Fruit fly (Drosophila melanogaster): Measurements from ENCODE around the gene CG32983.
A peak's percentile ranks its signal among the peaks of the same experiment; 100 is the strongest.

The CG32983 gene

DNA sequence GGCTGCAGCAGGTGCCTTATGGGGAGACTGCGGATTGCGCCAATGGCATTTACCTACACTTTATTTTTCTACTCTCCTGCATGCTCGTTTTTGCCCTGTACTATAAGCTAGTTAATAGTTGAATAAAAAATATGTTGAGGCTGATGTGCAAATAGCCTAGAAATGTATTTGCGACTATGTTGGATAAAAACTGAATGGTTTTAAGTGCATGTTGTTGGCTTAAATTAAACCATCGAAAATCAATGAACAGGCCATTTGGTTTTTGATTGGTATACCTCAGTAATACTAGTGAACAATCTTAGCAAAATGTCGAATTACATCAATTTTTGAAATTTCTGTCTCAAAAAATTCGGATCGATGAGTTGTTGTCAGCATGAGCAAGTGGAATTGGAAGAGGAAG lies at the start of gene CG32983:
CG32983 (plus strand) TSS at position 301 of the 400 bp plus-strand sequence.
- TF ChIP-seq toe (GFP tag; optimal IDR thresholded peaks at IDR 0.05) (no peak), CG11617 (GFP tag; optimal IDR thresholded peaks at IDR 0.05) (no peak), Crg-1 (GFP tag; optimal IDR thresholded peaks at IDR 0.05) (no peak), cic (GFP tag; optimal IDR thresholded peaks at IDR 0.05) (no peak), bab1 (GFP tag; optimal IDR thresholded peaks at IDR 0.05) (no peak), Mnt (GFP tag; optimal IDR thresholded peaks at IDR 0.05) (no peak), CG5204 (GFP tag; optimal IDR thresholded peaks at IDR 0.05) (no peak), CG12768 (GFP tag; optimal IDR thresholded peaks at IDR 0.05) (no peak), tj (GFP tag; optimal IDR thresholded peaks at IDR 0.05) (no peak), CG1620 (GFP tag; optimal IDR thresholded peaks at IDR 0.05) (no peak), CG33017 (tag; optimal IDR thresholded peaks at IDR 0.05) (no peak), ovo (GFP tag; optimal IDR thresholded peaks at IDR 0.05) (no peak)

dm6 chr2L:8817343-8817742 lies 48.3 kb upstream of the CG32983 start:
- TF ChIP-seq Hr96 (GFP tag; optimal IDR thresholded peaks at IDR 0.05) (no peak), CG14711 (tag; optimal IDR thresholded peaks at IDR 0.05) (no peak), kay (GFP tag; ENCODE audit: borderline replicate concordance) (no peak), CG7045 (GFP tag; optimal IDR thresholded peaks at IDR 0.05) (no peak), CG7101 (tag; optimal IDR thresholded peaks at IDR 0.05) (no peak), Clk (GFP tag; optimal IDR thresholded peaks at IDR 0.05) (no peak), toe (GFP tag; optimal IDR thresholded peaks at IDR 0.05) (no peak), ovo (GFP tag; optimal IDR thresholded peaks at IDR 0.05) (no peak), CG1620 (GFP tag; optimal IDR thresholded peaks at IDR 0.05) (no peak)

DNA sequence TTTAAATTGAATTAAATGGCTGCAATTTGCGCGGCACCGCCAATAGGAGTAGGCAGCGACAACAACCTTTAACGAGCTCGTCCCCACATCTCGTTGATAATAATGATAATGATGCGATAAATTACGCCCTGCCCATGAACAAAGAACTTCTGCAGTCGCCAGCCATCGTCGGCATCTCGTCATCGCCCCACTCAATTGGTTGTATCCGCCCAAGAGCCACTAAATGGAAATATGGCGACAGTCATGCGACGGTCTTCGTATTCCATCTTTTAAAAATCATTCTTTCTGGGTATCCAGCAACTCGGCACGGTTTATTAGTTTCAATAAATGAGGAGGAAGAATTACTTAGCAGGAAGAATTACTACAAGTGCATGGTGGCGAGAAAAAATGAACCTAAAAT lies 45.1 kb upstream of the CG32983 start:
- TF ChIP-seq CG5204 (GFP tag; optimal IDR thresholded peaks at IDR 0.05) (no peak), CG1620 (GFP tag; optimal IDR thresholded peaks at IDR 0.05) (no peak), CG14711 (tag; optimal IDR thresholded peaks at IDR 0.05) (no peak), ovo (GFP tag; optimal IDR thresholded peaks at IDR 0.05) (no peak), kay (GFP tag; ENCODE audit: borderline replicate concordance) (no peak), tj (GFP tag; optimal IDR thresholded peaks at IDR 0.05) (no peak), CG11617 (GFP tag; optimal IDR thresholded peaks at IDR 0.05) (no peak), CG33017 (tag; optimal IDR thresholded peaks at IDR 0.05) (no peak), Hr96 (GFP tag; optimal IDR thresholded peaks at IDR 0.05) (no peak)

DNA sequence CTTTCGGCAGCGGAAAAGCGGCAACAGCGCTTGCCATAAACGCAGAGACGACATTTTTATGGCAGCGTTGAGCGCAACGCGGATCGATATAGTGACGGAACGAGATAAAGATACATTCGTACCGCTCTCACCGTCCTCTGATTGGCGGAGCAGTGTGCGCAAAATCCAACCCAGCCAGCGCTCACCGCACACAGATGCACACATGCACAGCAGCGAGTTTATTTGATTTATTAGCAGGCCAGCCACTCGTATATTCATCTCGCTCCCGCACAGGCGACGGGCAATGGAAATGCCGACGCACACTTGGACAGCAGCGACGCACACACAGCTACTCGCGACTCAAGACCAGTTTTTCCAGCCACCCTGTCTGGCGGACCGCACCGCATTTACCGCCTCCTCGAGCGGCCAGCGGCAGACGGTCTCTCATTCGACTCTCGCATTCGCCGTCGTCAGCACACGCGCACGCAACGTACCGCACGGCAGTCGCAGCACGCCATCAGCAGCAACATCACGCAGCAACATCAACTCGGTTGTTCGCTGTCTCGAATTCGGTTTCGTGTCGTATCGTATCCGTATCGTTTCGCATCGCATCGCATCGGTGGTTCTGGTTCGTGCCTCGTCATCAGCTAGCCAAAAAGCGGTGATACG lies 40.3 kb upstream of the CG32983 start, which contains the start of gene SoxN:
SoxN (plus strand) TSS at position 424 of the 648 bp plus-strand sequence.
- TF ChIP-seq bab1 (GFP tag; optimal IDR thresholded peaks at IDR 0.05) (no peak), pad (GFP tag; optimal IDR thresholded peaks at IDR 0.05) (peak; percentile 11)

DNA sequence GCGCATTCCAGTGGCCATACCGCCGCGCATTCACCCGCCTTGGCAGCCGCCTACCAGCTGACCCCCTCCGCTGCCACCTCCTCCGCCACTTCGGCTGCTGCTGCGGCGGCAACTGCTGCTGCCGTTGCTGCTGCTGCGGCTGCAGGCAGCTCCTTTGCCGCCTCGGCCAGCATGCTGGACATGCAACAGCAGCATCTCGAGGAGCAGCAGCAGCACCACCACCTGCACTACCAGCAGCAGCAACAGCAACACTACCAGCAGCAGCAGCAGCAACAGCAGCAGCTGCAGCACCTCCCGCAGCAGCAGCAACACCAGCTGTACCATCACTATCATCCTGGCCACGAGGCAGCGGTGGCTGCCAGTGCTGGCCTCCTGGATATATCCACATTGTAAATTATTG lies 37.3 kb upstream of the CG32983 start:
- no peak for TF ChIP-seq Hr96 (GFP tag; optimal IDR thresholded peaks at IDR 0.05)
- no peak for TF ChIP-seq tj (GFP tag; optimal IDR thresholded peaks at IDR 0.05)
- TF ChIP-seq CG14711 (tag; optimal IDR thresholded peaks at IDR 0.05), result no peak
- no peak for TF ChIP-seq CG11617 (GFP tag; optimal IDR thresholded peaks at IDR 0.05)
- TF ChIP-seq CG5204 (GFP tag; optimal IDR thresholded peaks at IDR 0.05), result no peak
- TF ChIP-seq CG7045 (GFP tag; optimal IDR thresholded peaks at IDR 0.05), result no peak
- TF ChIP-seq CG7101 (tag; optimal IDR thresholded peaks at IDR 0.05), result no peak
- TF ChIP-seq Clk (GFP tag; optimal IDR thresholded peaks at IDR 0.05), result no peak

dm6 chr2L:8832386-8833210 lies 33.1 kb upstream of the CG32983 start:
- TF ChIP-seq pad (GFP tag; optimal IDR thresholded peaks at IDR 0.05), result no peak
- no peak for TF ChIP-seq Clk (GFP tag; optimal IDR thresholded peaks at IDR 0.05)
- TF ChIP-seq toe (GFP tag; optimal IDR thresholded peaks at IDR 0.05), result no peak
- no peak for TF ChIP-seq Hr96 (GFP tag; optimal IDR thresholded peaks at IDR 0.05)
- no peak for TF ChIP-seq CG5204 (GFP tag; optimal IDR thresholded peaks at IDR 0.05)
- no peak for TF ChIP-seq CG12768 (GFP tag; optimal IDR thresholded peaks at IDR 0.05)
- no peak for TF ChIP-seq ovo (GFP tag; optimal IDR thresholded peaks at IDR 0.05)
- TF ChIP-seq kay (GFP tag; ENCODE audit: borderline replicate concordance), result no peak
- TF ChIP-seq CG7101 (tag; optimal IDR thresholded peaks at IDR 0.05), result no peak
- TF ChIP-seq tj (GFP tag; optimal IDR thresholded peaks at IDR 0.05), result no peak
- no peak for TF ChIP-seq cic (GFP tag; optimal IDR thresholded peaks at IDR 0.05)
- TF ChIP-seq CG1620 (GFP tag; optimal IDR thresholded peaks at IDR 0.05), result no peak
- no peak for TF ChIP-seq CG7045 (GFP tag; optimal IDR thresholded peaks at IDR 0.05)
- TF ChIP-seq CG11617 (GFP tag; optimal IDR thresholded peaks at IDR 0.05), result no peak
- no peak for TF ChIP-seq Mnt (GFP tag; optimal IDR thresholded peaks at IDR 0.05)
- no peak for TF ChIP-seq bab1 (GFP tag; optimal IDR thresholded peaks at IDR 0.05)
- no peak for TF ChIP-seq CG14711 (tag; optimal IDR thresholded peaks at IDR 0.05)
- no peak for TF ChIP-seq CG33017 (tag; optimal IDR thresholded peaks at IDR 0.05)
- TF ChIP-seq cnc (optimal IDR thresholded peaks at IDR 0.05), result no peak
- TF ChIP-seq Crg-1 (GFP tag; optimal IDR thresholded peaks at IDR 0.05), result no peak
